Fruit fly (Drosophila melanogaster) whole organism, wandering third instar larva: Measurements from ENCODE around the gene ush.

Experiments
- Abd-B ChIP-seq: fragments of >200 bp; optimal IDR thresholded peaks from 2 replicates; lab custom pipeline; 2017; ENCODE audit warnings: missing biosample characterization, missing genetic modification characterization
- CG32264 ChIP-seq: fragments of 200-800 bp; sonication (Bioruptor generic); optimal IDR thresholded peaks from 2 replicates; lab custom pipeline; 2016; ENCODE audit warnings: missing biosample characterization, missing genetic modification characterization
- CG9705 ChIP-seq: fragments of 200-800 bp; sonication (Bioruptor generic); optimal IDR thresholded peaks from 2 replicates; lab custom pipeline; 2018; ENCODE audit warnings: missing biosample characterization, mild to moderate bottlenecking, missing genetic modification characterization
- CrebA ChIP-seq: fragments of 200-800 bp; sonication (Bioruptor generic); optimal IDR thresholded peaks from 2 replicates; lab custom pipeline; 2016; ENCODE audit warnings: missing biosample characterization, mild to moderate bottlenecking, missing genetic modification characterization, borderline replicate concordance
- Dfd ChIP-seq: fragments of >200 bp; optimal IDR thresholded peaks from 2 replicates; lab custom pipeline; 2017; ENCODE audit warnings: missing biosample characterization, missing genetic modification characterization
- Dif ChIP-seq: fragments of 200-275, 200-300 bp; sonication (Bioruptor generic); optimal IDR thresholded peaks from 2 replicates; lab custom pipeline; 2018; ENCODE audit warnings: missing biosample characterization, missing genetic modification characterization; ENCODE audit not compliant: partially characterized antibody
- GATAd ChIP-seq: sonication (Bioruptor generic); optimal IDR thresholded peaks from 2 replicates; lab custom pipeline; 2016; ENCODE audit warnings: missing biosample characterization, missing genetic modification characterization
- HLH106 ChIP-seq: fragments of 200-800 bp; optimal IDR thresholded peaks from 3 replicates; lab custom pipeline; 2019; ENCODE audit warnings: missing biosample characterization, mild to moderate bottlenecking, missing genetic modification characterization, moderate library complexity
- Hnf4 ChIP-seq: fragments of 200-800 bp; sonication (Bioruptor generic); optimal IDR thresholded peaks from 2 replicates; lab custom pipeline; 2016; ENCODE audit warnings: missing biosample characterization, mild to moderate bottlenecking, missing genetic modification characterization
- Hr78 ChIP-seq: fragments of >200 bp; optimal IDR thresholded peaks from 2 replicates; lab custom pipeline; 2017; ENCODE audit warnings: missing biosample characterization, missing genetic modification characterization
- Hr83 ChIP-seq: fragments of 200-300 bp; sonication (Bioruptor generic); optimal IDR thresholded peaks from 2 replicates; lab custom pipeline; 2016; ENCODE audit warnings: missing biosample characterization, mild to moderate bottlenecking, missing genetic modification characterization, moderate library complexity; ENCODE audit not compliant: poor library complexity, severe bottlenecking
- Jra ChIP-seq: sonication (Bioruptor generic); optimal IDR thresholded peaks from 2 replicates; lab custom pipeline; 2016; ENCODE audit warnings: missing biosample characterization, missing genetic modification characterization
- Mio ChIP-seq: sonication (Bioruptor generic); optimal IDR thresholded peaks from 2 replicates; lab custom pipeline; 2016; ENCODE audit warnings: missing biosample characterization, missing genetic modification characterization
- Myc ChIP-seq: fragments of >200 bp; optimal IDR thresholded peaks from 2 replicates; lab custom pipeline; 2017
- N ChIP-seq: fragments of >200 bp; optimal IDR thresholded peaks from 2 replicates; lab custom pipeline; 2018; ENCODE audit warnings: missing biosample characterization, missing external identifiers, missing genetic modification characterization
- OdsH ChIP-seq: fragments of 200-800 bp; sonication (Bioruptor generic); optimal IDR thresholded peaks from 2 replicates; lab custom pipeline; 2016; ENCODE audit warnings: missing biosample characterization, mild to moderate bottlenecking, missing genetic modification characterization
- Rel ChIP-seq, 2 experiments: fragments of 200-800 bp; sonication (Bioruptor generic) in 1 of 2; optimal IDR thresholded peaks; 2 replicates in 1 of 2; 3 replicates in 1 of 2; lab custom pipeline; 2016 to 2019; ENCODE audit warnings: mild to moderate bottlenecking in 2 of 2, missing biosample characterization in 2 of 2, missing genetic modification characterization in 2 of 2, moderate library complexity in 1 of 2
- Sp1 ChIP-seq: fragments of 200-800 bp; sonication (Bioruptor generic); optimal IDR thresholded peaks from 3 replicates; lab custom pipeline; 2019; ENCODE audit warnings: missing biosample characterization, mild to moderate bottlenecking, missing genetic modification characterization, moderate library complexity
- Vsx2 ChIP-seq: fragments of 200-300, 225-300 bp; sonication (Bioruptor generic); optimal IDR thresholded peaks from 2 replicates; lab custom pipeline; 2018; ENCODE audit warnings: missing biosample characterization, missing genetic modification characterization; ENCODE audit not compliant: partially characterized antibody
- br ChIP-seq: fragments of 200-800 bp; sonication (Bioruptor generic); optimal IDR thresholded peaks from 2 replicates; lab custom pipeline; 2016; ENCODE audit warnings: missing biosample characterization, missing genetic modification characterization
- brk ChIP-seq: fragments of 200-800 bp; sonication (Bioruptor generic); optimal IDR thresholded peaks from 2 replicates; lab custom pipeline; 2016; ENCODE audit warnings: missing biosample characterization, mild to moderate bottlenecking, missing genetic modification characterization
- dl ChIP-seq, 2 experiments: fragments of 175-275, 200-275 bp in 1 of 2; fragments of 200-275 bp in 1 of 2; sonication (Bioruptor generic); optimal IDR thresholded peaks; lab custom pipeline; 2018; ENCODE audit warnings: mild to moderate bottlenecking in 2 of 2, missing biosample characterization in 2 of 2, missing genetic modification characterization in 2 of 2, moderate library complexity in 2 of 2; ENCODE audit not compliant: partially characterized antibody in 2 of 2, insufficient read depth in 1 of 2
- dmrt93B ChIP-seq: fragments of 200-800 bp; sonication (Bioruptor generic); optimal IDR thresholded peaks from 2 replicates; lab custom pipeline; 2018; ENCODE audit warnings: missing biosample characterization, mild to moderate bottlenecking, missing genetic modification characterization
- dsf ChIP-seq: sonication (Bioruptor generic); optimal IDR thresholded peaks from 2 replicates; lab custom pipeline; 2016; ENCODE audit warnings: missing biosample characterization, missing genetic modification characterization, borderline replicate concordance
- ey ChIP-seq: fragments of 200-800 bp; sonication (Bioruptor generic); optimal IDR thresholded peaks from 2 replicates; lab custom pipeline; 2016; ENCODE audit warnings: missing biosample characterization, missing genetic modification characterization
- foxo ChIP-seq, 2 experiments: fragments of 200-800 bp; sonication (Bioruptor generic); optimal IDR thresholded peaks; 2 replicates in 1 of 2; 3 replicates in 1 of 2; lab custom pipeline; 2016 to 2017; ENCODE audit warnings: missing biosample characterization in 2 of 2, missing genetic modification characterization in 2 of 2
- fru ChIP-seq: fragments of 200-800 bp; sonication (Bioruptor generic); optimal IDR thresholded peaks from 3 replicates; lab custom pipeline; 2016; ENCODE audit warnings: missing biosample characterization, mild to moderate bottlenecking, missing genetic modification characterization
- h ChIP-seq: fragments of 200-800 bp; sonication (Bioruptor generic); optimal IDR thresholded peaks from 3 replicates; lab custom pipeline; 2016; ENCODE audit warnings: missing biosample characterization, mild to moderate bottlenecking, missing genetic modification characterization
- jim ChIP-seq: fragments of 175-275, 200-325 bp; sonication (Bioruptor generic); optimal IDR thresholded peaks from 2 replicates; lab custom pipeline; 2016; ENCODE audit warnings: missing biosample characterization, mild to moderate bottlenecking, missing genetic modification characterization
- lola ChIP-seq: fragments of >200 bp; optimal IDR thresholded peaks from 2 replicates; lab custom pipeline; 2017; ENCODE audit warnings: missing biosample characterization, missing genetic modification characterization
- pan ChIP-seq: fragments of >200 bp; optimal IDR thresholded peaks from 2 replicates; lab custom pipeline; 2017
- psq ChIP-seq: fragments of 200-800 bp; sonication (Bioruptor generic); optimal IDR thresholded peaks from 3 replicates; lab custom pipeline; 2017; ENCODE audit warnings: missing biosample characterization, mild to moderate bottlenecking, missing genetic modification characterization, moderate library complexity
- rgr ChIP-seq: fragments of 200-800 bp; sonication (Bioruptor generic); optimal IDR thresholded peaks from 3 replicates; lab custom pipeline; 2016; ENCODE audit warnings: missing biosample characterization, mild to moderate bottlenecking, missing genetic modification characterization
- sage ChIP-seq: fragments of 200-800 bp; sonication (Bioruptor generic); optimal IDR thresholded peaks from 2 replicates; lab custom pipeline; 2016; ENCODE audit warnings: missing biosample characterization, mild to moderate bottlenecking, missing genetic modification characterization
- sv ChIP-seq: fragments of 200-800 bp; sonication (Bioruptor generic); optimal IDR thresholded peaks from 3 replicates; lab custom pipeline; 2016; ENCODE audit warnings: missing biosample characterization, missing genetic modification characterization
- tai ChIP-seq: sonication (Bioruptor generic); optimal IDR thresholded peaks from 2 replicates; lab custom pipeline; 2016; ENCODE audit warnings: missing biosample characterization, missing genetic modification characterization
- usp ChIP-seq: fragments of >200 bp; optimal IDR thresholded peaks from 2 replicates; lab custom pipeline; 2017; ENCODE audit warnings: missing biosample characterization, missing genetic modification characterization
- woc ChIP-seq: sonication (Bioruptor generic); optimal IDR thresholded peaks from 2 replicates; lab custom pipeline; 2016; ENCODE audit warnings: missing biosample characterization, mild to moderate bottlenecking, missing genetic modification characterization

Gene ush

DNA sequence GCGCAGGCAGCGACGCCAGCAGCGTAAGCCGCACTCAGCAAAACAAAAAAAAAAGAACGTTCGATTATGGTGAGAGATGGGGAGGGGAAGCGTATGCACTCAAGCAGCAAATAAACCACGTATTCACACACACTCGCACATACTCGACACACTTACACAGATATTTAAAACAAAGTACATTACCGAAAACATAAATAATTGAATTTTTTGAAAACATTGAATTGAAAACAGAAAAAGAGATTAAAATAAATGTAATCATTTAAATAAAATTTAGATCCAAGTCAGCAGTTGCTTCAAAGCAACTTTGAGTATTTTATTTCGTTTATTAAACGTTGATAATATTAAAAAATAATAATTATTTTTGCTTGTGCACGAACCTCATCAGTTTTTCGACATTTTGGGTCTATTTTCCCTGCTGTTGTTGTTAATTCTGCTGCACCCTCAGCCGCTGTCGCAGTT lies 5.0 kb upstream of the ush start:
- TF ChIP-seq N (GFP tag; lab: Kevin White, UChicago) (no peak), Sp1 (peak; percentile 63), HLH106 (peak; percentile 74), Dif (GFP tag; lab: Kevin White, UChicago) (no peak), fru (GFP tag; lab: Kevin White, UChicago) (no peak), h (peak; percentile 71), sv (GFP tag; lab: Kevin White, UChicago) (peak; percentile 18), Hr83 (GFP tag; lab: Kevin White, UChicago) (no peak), dmrt93B (GFP tag; lab: Kevin White, UChicago) (peak; percentile 15), dl (GFP tag; optimal IDR thresholded peaks at IDR 0.05; lab: Kevin White, UChicago; ENCODE audit: insufficient read depth in 1 of 2, partially characterized antibody in 2 of 2) (no peak), Hnf4 (GFP tag; lab: Kevin White, UChicago) (peak; percentile 11), foxo (GFP tag; optimal IDR thresholded peaks at IDR 0.05; lab: Kevin White, UChicago) (peak in 1 of 2 experiments; percentile 48), psq (GFP tag; lab: Kevin White, UChicago) (peak; percentile 48), Vsx2 (GFP tag; lab: Kevin White, UChicago) (no peak), GATAd (GFP tag; lab: Kevin White, UChicago) (no peak), rgr (GFP tag; lab: Kevin White, UChicago) (peak; percentile 73), ey (GFP tag; lab: Kevin White, UChicago) (no peak), CG32264 (GFP tag; lab: Kevin White, UChicago) (no peak), Jra (GFP tag; lab: Kevin White, UChicago) (no peak), Abd-B (GFP tag; lab: Kevin White, UChicago) (no peak), Dfd (GFP tag; lab: Kevin White, UChicago) (peak; percentile 61), pan (lab: Kevin White, UChicago) (no peak), lola (GFP tag; lab: Kevin White, UChicago) (no peak), Hr78 (GFP tag; lab: Kevin White, UChicago) (no peak), sage (GFP tag; lab: Kevin White, UChicago) (peak; percentile 50), CG9705 (no peak), CrebA (GFP tag; lab: Kevin White, UChicago) (peak; percentile 22), OdsH (GFP tag; lab: Kevin White, UChicago) (peak; percentile 78), usp (no peak), dsf (GFP tag; lab: Kevin White, UChicago) (no peak), Rel (GFP tag; optimal IDR thresholded peaks at IDR 0.05; lab: Kevin White, UChicago) (peak; percentile 40), Rel (tag; optimal IDR thresholded peaks at IDR 0.05; lab: Kevin White, UChicago) (no peak), jim (GFP tag; lab: Kevin White, UChicago) (peak; percentile 98), Mio (GFP tag; lab: Kevin White, UChicago) (no peak), brk (GFP tag; lab: Kevin White, UChicago) (peak; percentile 73), woc (GFP tag; lab: Kevin White, UChicago) (no peak), Myc (lab: Kevin White, UChicago) (no peak), br (no peak), tai (no peak)

DNA sequence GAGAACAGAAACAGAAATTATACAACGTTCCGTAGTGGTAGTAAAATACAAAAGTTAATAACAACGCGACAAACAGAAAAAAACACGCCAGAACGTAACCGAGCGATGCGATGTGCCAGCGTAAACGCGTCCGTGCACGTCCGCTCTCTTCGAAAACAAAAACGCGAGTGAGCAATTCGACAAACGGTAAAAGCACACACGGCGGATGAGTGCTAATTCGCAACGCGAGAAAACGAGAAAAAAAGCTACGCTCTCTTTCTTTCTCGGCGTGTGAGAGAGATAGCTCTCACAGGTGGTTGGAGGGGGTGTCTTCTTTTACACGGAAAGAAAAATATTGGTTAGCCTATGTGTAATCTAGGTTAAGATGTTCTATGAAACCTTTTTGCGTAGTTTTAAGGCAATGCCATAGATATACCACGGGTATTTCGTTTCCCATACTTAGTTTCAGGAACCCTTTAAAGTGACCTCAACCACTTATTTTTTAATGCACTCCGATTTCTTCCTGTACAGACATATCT lies 3.9 kb upstream of the ush start, which contains the start of gene CG4297:
CG4297 (minus strand) TSS at position 128 of the 518 bp plus-strand sequence.
- TF ChIP-seq Sp1 (peak; percentile 59), br (peak; percentile 66), woc (GFP tag; lab: Kevin White, UChicago) (peak; percentile 38), Jra (GFP tag; lab: Kevin White, UChicago) (no peak), fru (GFP tag; lab: Kevin White, UChicago) (peak; percentile 76), dl (GFP tag; optimal IDR thresholded peaks at IDR 0.05; lab: Kevin White, UChicago; ENCODE audit: insufficient read depth in 1 of 2, partially characterized antibody in 2 of 2) (peak; percentile 80 to 86), brk (GFP tag; lab: Kevin White, UChicago) (peak; percentile 11), h (peak; percentile 79), tai (no peak), Vsx2 (GFP tag; lab: Kevin White, UChicago) (no peak), HLH106 (peak; percentile 76), sage (GFP tag; lab: Kevin White, UChicago) (no peak), Hnf4 (GFP tag; lab: Kevin White, UChicago) (peak; percentile 65), Myc (lab: Kevin White, UChicago) (no peak), N (GFP tag; lab: Kevin White, UChicago) (no peak), Hr78 (GFP tag; lab: Kevin White, UChicago) (no peak), lola (GFP tag; lab: Kevin White, UChicago) (no peak), Rel (GFP tag; optimal IDR thresholded peaks at IDR 0.05; lab: Kevin White, UChicago) (no peak), Rel (tag; optimal IDR thresholded peaks at IDR 0.05; lab: Kevin White, UChicago) (peak; percentile 57), ey (GFP tag; lab: Kevin White, UChicago) (peak; percentile 74), Hr83 (GFP tag; lab: Kevin White, UChicago) (peak; percentile 56), Mio (GFP tag; lab: Kevin White, UChicago) (no peak), OdsH (GFP tag; lab: Kevin White, UChicago) (peak; percentile 64), pan (lab: Kevin White, UChicago) (no peak), sv (GFP tag; lab: Kevin White, UChicago) (peak; percentile 89), GATAd (GFP tag; lab: Kevin White, UChicago) (no peak), Dif (GFP tag; lab: Kevin White, UChicago) (peak; percentile 90), dmrt93B (GFP tag; lab: Kevin White, UChicago) (peak; percentile 48), jim (GFP tag; lab: Kevin White, UChicago) (peak; percentile 86), CrebA (GFP tag; lab: Kevin White, UChicago) (peak; percentile 83), rgr (GFP tag; lab: Kevin White, UChicago) (peak; percentile 79), foxo (GFP tag; optimal IDR thresholded peaks at IDR 0.05; lab: Kevin White, UChicago) (peak in 1 of 2 experiments; percentile 81), Dfd (GFP tag; lab: Kevin White, UChicago) (no peak), usp (no peak), Abd-B (GFP tag; lab: Kevin White, UChicago) (no peak), dsf (GFP tag; lab: Kevin White, UChicago) (no peak), CG9705 (peak; percentile 52), CG32264 (GFP tag; lab: Kevin White, UChicago) (no peak), psq (GFP tag; lab: Kevin White, UChicago) (peak; percentile 48)
